Fruit fly (Drosophila melanogaster): ENCODE results near the gene CG15534.
A peak's percentile ranks its signal among the peaks of the same experiment; 100 is the strongest.

CG15534 gene

DNA sequence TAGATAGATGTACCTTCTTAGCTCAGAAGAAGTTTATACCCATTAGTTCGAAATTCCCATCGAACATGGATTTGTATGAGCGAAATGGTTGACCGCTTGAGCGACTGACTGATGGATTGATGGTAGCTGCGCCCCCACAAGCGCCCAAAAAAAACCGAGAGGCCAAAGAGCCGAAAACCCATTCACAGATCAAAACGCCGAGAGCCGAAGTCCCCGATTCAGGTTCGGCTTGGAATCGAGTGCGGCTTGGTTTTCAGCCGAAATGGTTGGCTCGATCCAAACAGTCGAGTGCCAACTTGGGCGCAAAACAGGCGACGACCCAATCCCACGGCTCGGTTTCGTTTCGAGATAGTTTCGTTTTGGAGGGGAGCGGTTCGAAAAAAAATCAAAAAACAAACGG lies 28.3 kb downstream of the CG15534 start:
- no peak for TF ChIP-seq noc (tag; optimal IDR thresholded peaks at IDR 0.05)

DNA sequence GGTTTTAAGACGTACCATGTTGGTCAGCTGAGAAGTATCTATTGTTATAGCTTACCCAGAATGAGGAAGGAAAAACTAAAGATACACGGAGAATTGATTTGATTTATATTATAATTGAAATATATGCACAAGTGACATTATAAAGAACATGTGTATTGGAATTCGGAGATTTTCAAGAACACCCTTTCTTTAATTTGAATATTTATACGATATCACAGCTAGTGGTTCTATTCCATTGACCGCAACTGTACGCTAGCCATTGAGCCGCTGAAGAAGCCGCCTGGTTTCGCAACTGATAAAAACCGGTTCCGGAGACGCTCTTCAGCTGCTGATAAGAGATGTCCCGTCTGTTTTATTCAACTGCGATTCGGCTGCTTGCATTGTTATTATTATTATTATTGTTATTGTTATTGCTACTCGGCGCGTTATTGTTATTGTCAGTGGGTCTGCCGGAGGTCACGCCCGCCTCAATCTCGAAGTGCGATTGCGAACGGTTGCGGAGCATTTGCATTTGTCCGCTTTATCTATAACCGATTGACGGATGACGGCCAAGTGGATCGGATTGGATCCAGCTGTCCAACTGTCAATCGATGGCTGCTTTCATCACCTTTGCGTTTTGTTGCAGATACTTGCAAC lies 29.9 kb downstream of the CG15534 start:
- peak; percentile 26 for TF ChIP-seq noc (tag; optimal IDR thresholded peaks at IDR 0.05)

DNA sequence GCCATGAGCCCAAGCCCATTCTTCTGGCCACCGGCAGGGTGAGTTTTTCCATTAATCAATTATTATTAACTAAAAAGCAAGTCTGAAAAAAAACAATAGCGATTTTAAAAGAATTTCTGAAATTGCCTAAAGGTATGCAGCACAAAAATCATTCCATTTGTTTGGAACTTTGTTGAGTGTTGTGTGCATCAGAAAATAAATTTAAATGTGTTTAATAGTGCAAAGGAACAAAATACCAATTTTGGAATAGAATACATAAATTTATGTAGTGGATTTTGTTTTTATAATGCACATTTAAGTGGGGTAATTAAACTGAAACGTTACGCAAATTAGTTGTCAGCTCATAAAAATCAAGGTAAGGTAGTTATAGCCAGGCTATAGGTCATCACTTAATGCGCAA lies 32.4 kb downstream of the CG15534 start:
- TF ChIP-seq noc (tag; optimal IDR thresholded peaks at IDR 0.05) = no peak

DNA sequence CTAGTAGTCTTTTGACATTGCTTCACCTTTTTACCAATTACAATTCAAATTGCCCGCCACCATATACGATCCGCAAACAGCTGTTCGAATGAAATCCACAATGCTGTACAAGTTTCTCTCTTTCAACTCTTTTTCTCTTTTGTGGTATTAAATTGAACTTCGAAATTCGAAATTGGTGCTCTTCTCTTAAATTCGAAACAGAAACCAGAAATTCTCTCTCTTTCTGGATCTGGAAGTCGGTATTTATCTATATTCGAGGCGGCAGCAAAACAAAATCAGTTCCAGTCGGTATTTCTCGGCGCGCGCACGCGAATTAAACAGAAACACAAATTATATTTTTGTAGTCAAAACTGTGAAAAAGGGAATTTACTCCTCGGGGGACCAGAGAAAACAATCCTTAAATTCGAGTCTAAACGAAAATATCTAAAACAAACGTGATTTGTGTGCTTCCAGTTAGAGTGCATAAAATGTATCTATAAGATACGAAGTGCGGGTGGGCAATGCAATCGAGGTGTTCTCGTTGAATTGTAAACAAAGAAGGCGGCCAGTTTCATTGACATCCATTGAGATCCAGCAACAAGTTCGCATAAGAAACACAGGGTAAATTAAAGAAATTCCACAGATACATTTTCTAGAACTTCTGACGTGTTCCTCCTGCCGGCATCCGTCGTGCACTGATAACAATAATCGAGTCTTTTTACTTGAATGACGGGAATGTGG lies 34.1 kb downstream of the CG15534 start, which contains the start of gene PH4alphaEFB:
Gene PH4alphaEFB, plus strand, starts transcription at position 276 of the 720 bp plus-strand sequence.
- no peak for TF ChIP-seq noc (tag; optimal IDR thresholded peaks at IDR 0.05)

DNA sequence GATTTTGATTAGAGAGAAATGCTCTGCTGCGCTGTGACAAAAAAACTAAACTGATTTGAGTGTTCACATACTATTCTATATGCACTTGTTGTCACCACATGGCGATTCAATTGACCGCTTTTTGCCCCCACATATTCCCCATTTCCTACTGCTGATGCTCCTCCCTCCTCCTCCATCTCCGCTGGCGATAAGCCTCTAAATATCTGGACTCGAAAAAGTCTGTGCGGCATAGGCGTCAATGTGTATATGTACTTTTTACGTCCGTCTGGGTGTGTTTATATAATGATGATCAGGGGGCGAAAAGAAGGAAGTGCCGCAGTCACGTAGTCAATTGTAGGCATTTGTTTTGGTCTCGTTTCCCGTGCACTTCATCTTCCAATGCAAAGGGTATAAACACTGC lies 34.7 kb downstream of the CG15534 start:
- TF ChIP-seq noc (tag; optimal IDR thresholded peaks at IDR 0.05) = no peak

DNA sequence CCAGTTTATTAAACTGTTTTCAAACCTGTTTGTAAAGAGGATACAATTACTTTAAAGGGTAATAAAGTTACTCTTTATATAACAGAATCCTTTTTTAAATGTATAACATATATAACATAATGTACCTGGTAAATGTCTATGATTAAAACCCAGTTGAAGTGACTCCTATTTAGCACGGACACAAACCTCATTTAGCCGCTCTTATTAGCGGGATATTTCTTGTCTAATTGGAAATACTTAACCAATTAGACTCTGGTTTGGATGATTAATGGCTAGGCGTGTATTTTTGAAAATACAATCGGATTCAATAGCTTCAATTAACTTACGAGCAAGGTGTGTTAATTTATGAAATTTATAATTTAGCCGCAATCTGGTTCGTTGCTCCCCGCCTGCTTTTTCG lies 35.2 kb downstream of the CG15534 start:
- no peak for TF ChIP-seq noc (tag; optimal IDR thresholded peaks at IDR 0.05)

DNA sequence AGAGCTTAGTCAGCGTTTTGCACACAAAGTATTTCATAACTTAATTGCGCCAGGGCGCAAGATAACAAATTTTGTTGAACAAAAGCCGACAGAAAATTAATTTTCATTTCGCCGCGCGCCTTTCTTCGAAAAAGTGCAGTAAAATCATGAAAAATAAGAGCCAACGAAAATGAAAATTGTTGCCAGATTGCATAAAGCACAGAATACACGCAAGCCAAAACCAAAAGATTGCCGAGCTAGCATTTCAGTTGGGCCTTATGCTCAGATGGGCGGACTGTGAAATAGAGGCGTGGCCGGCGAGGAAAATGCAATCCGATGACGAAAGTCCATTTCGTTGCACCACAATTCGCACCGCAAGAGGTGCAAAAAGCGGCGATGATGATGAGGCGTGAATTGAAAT lies 38.8 kb downstream of the CG15534 start:
- TF ChIP-seq noc (tag; optimal IDR thresholded peaks at IDR 0.05) = no peak

DNA sequence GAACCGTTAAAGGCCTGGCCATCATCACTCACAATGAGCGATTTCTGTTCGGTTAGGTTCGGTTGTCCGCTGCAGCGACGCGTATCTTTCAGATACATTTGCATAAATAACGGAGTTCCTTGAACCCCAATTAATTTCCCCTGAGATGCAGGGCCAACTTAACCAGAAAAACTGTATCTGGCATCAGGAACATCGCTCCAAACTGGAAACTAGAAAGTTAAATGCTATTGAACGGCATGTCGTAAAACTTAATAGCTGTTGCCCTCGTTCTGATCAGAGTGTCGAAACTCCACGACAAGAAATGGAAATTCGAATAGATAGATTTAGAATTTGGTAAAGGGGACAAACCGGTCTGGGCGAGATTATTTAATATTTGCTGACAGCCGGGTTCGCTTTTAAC lies 40.5 kb downstream of the CG15534 start:
- no peak for TF ChIP-seq noc (tag; optimal IDR thresholded peaks at IDR 0.05)

DNA sequence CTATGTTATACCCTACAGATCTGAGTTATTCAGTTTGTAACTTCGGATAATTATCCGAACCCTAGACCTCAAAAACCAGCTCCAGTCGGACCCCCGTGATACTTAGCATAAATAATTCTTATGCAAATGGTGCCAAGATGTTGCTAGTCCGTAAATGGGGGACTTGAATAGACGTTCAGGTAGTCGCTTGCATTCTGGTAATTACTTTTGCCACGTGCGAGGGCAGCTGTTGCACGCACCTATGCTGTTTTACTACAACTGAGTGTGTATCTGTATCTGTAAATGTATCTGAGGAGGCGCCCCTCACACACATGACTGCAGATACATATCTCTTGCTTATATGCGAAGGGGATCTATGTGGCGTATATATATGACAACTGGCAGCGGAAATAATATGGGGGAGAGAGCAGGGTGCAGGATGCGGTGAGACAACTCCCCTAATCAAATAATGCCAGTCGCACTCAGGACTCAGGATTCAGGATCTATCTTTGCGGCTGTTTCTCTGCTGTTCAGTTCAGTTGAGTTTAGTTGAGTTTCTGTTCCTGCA lies 42.9 kb downstream of the CG15534 start:
- no peak for TF ChIP-seq noc (tag; optimal IDR thresholded peaks at IDR 0.05)

DNA sequence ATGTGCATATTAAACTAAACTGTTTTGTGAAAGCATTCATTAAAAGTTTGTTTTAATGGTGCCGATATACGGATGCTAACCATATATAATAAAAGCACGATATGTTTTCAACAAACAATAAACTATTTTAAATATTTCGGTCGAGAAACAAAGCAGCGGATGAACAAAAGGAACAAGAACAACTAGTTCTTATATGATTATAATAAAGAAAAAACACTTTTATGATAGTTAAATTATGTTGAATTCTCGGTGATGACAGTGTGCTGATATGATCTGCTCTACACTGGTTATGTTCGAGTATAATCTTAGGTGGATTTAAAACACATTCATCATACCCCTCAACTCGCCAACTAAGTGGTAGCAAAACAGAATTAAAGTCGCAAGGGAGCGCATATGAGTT lies 44.0 kb downstream of the CG15534 start:
- TF ChIP-seq noc (tag; optimal IDR thresholded peaks at IDR 0.05) = no peak

DNA sequence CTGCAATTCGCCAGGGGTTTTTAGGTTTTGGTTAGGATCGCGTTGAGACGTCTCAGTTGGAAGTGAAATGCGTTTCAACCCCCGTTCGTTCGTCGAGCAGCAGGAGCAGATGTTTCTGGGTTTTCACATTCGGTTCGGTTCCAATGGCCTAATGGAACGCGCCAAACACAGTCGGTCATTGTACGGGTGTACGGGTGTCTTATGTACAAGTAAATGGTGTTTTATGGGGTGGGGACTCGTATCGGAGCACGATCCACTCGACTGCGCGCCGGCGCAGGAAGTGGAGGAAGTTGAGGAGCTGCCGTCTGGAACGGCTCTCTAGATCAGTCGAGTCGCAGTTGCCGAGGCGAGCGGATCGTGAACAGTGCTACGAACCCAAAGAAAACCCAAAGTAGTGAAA lies 44.5 kb downstream of the CG15534 start, which contains the start of gene spdo:
Gene spdo, plus strand, starts transcription at position 318 of the 400 bp plus-strand sequence.
- no peak for TF ChIP-seq noc (tag; optimal IDR thresholded peaks at IDR 0.05)
